Fruit fly (Drosophila melanogaster): ENCODE data around the gene CG34178.
A peak's percentile ranks its signal among the peaks of the same experiment; 100 is the strongest.

Gene CG34178

DNA sequence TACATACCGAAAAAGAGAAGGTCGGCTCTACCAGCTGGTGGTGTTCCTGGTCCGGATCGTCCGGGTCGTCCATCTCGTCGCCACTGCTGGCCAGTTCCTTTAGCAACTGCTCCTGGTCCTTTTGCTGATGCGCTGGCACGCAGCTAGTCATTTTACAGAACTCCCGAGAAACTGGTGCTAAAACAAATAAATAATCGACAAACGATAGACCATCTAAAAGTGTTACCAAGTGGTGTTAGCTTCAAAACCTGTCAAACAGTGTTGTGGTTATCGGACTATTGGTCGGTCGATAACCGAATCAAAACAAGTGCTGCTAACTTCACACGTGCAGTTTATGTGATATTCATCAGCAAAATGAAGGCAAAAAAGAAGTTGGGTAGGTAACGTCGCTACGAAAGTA lies 10.7 kb downstream of the CG34178 start, which contains the start of the genes morgue and Elp3 (continued):
- TF ChIP-seq Ravus (GFP tag; IDR thresholded peaks at IDR 0.05), result no peak
- TF ChIP-seq disco-r (GFP tag; optimal IDR thresholded peaks at IDR 0.05), result no peak
- TF ChIP-seq nerfin-2 (GFP tag; IDR thresholded peaks at IDR 0.05; ENCODE audit: partially characterized antibody), result peak; percentile 82
- TF ChIP-seq CG10366 (GFP tag; IDR thresholded peaks at IDR 0.05), result no peak
- peak; percentile 79 for TF ChIP-seq zen2 (GFP tag; IDR thresholded peaks at IDR 0.05; ENCODE audit: partially characterized antibody)
- TF ChIP-seq cg (GFP tag; optimal IDR thresholded peaks at IDR 0.05), result no peak
- no peak for TF ChIP-seq gcm (GFP tag; optimal IDR thresholded peaks at IDR 0.05)
- TF ChIP-seq inv (GFP tag; IDR thresholded peaks at IDR 0.05; ENCODE audit: partially characterized antibody), result peak; percentile 48; the same call in 1 of the 2 replicates
- TF ChIP-seq onecut (GFP tag; IDR thresholded peaks at IDR 0.05), result peak; percentile 45
- no peak for TF ChIP-seq B-H1 (GFP tag; IDR thresholded peaks at IDR 0.05)
- TF ChIP-seq CG12659 (GFP tag; optimal IDR thresholded peaks at IDR 0.05), result peak; percentile 49
- no peak for TF ChIP-seq CG10654 (GFP tag; optimal IDR thresholded peaks at IDR 0.05)
- TF ChIP-seq CTCF (GFP tag; optimal IDR thresholded peaks at IDR 0.05), result no peak
- TF ChIP-seq Rx (GFP tag; IDR thresholded peaks at IDR 0.05), result no peak
- no peak for TF ChIP-seq CG13296 (GFP tag; optimal IDR thresholded peaks at IDR 0.05)
- no peak for TF ChIP-seq Atf3 (GFP tag; optimal IDR thresholded peaks at IDR 0.05)
- TF ChIP-seq CG8944 (GFP tag; optimal IDR thresholded peaks at IDR 0.05), result no peak
- TF ChIP-seq Hr78 (GFP tag; optimal IDR thresholded peaks at IDR 0.05), result no peak

dm6 chr2L:4448582-4449016 lies 14.9 kb downstream of the CG34178 start, which contains the start of gene MFS18:
Gene MFS18 (minus strand): TSS chr2L:4448635.
- TF ChIP-seq shn (GFP tag; optimal IDR thresholded peaks at IDR 0.05) (peak; percentile 69), Sox100B (GFP tag; optimal IDR thresholded peaks at IDR 0.05) (peak; percentile 97), Hr3 (GFP tag; optimal IDR thresholded peaks at IDR 0.05) (peak; percentile 98), CG12659 (GFP tag; optimal IDR thresholded peaks at IDR 0.05) (peak; percentile 97), CG3065 (GFP tag; optimal IDR thresholded peaks at IDR 0.05) (peak; percentile 91), CG3838 (GFP tag; optimal IDR thresholded peaks at IDR 0.05) (peak; percentile 92), CG7928 (GFP tag; optimal IDR thresholded peaks at IDR 0.05) (peak; percentile 76), zfh1 (GFP tag; IDR thresholded peaks at IDR 0.05) (peak; percentile 99), disco-r (GFP tag; optimal IDR thresholded peaks at IDR 0.05) (peak; percentile 65), C15 (GFP tag; IDR thresholded peaks at IDR 0.05) (peak; percentile 98), CG5180 (GFP tag; optimal IDR thresholded peaks at IDR 0.05) (peak; percentile 86), ftz-f1 (GFP tag; optimal IDR thresholded peaks at IDR 0.05) (peak; percentile 65), sim (GFP tag; IDR thresholded peaks at IDR 0.05) (peak; percentile 99), CG11695 (GFP tag; IDR thresholded peaks at IDR 0.05) (peak; percentile 100), CG12104 (GFP tag; optimal IDR thresholded peaks at IDR 0.05) (peak; percentile 94), CG3995 (GFP tag; optimal IDR thresholded peaks at IDR 0.05) (peak; percentile 77), grau (tag; optimal IDR thresholded peaks at IDR 0.05) (peak; percentile 91), pho (GFP tag; optimal IDR thresholded peaks at IDR 0.05) (peak; percentile 87), fru (optimal IDR thresholded peaks at IDR 0.05) (no peak), CG4854 (GFP tag; optimal IDR thresholded peaks at IDR 0.05) (peak; percentile 89), ind (GFP tag; optimal IDR thresholded peaks at IDR 0.05) (peak; percentile 99), Atf6 (GFP tag; IDR thresholded peaks at IDR 0.05) (peak; percentile 99), tll (GFP tag; optimal IDR thresholded peaks at IDR 0.05) (peak in 1 of 2 experiments; percentile 39), Dll (GFP tag; IDR thresholded peaks at IDR 0.05; ENCODE audit: partially characterized antibody) (peak; percentile 63; the same call in 2 of the 4 replicates), Lim3 (GFP tag; IDR thresholded peaks at IDR 0.05) (peak; percentile 93), CkIIα-i1 (GFP tag; IDR thresholded peaks at IDR 0.05) (peak; percentile 91), CG33557 (GFP tag; optimal IDR thresholded peaks at IDR 0.05) (peak; percentile 87), danr (GFP tag; IDR thresholded peaks at IDR 0.05) (peak; percentile 97), cwo (GFP tag; optimal IDR thresholded peaks at IDR 0.05) (peak; percentile 98), CG4282 (GFP tag; optimal IDR thresholded peaks at IDR 0.05) (no peak), kah (GFP tag; optimal IDR thresholded peaks at IDR 0.05) (peak; percentile 92), gem (tag; optimal IDR thresholded peaks at IDR 0.05) (peak; percentile 98), CG1792 (GFP tag; optimal IDR thresholded peaks at IDR 0.05) (peak; percentile 72), CG15269 (tag; optimal IDR thresholded peaks at IDR 0.05) (peak; percentile 95), sqz (GFP tag; optimal IDR thresholded peaks at IDR 0.05) (no peak)
